Fruit fly (Drosophila melanogaster) whole organism, adult: ENCODE measurements around the gene CG33771.

ENCODE experiments used
- CG14711 ChIP-seq: fragments of 200-800 bp; sonication (Bioruptor generic); optimal IDR thresholded peaks from 2 replicates; lab custom pipeline; 2018; ENCODE audit warnings: missing biosample characterization, mild to moderate bottlenecking, missing genetic modification characterization, moderate library complexity
- CG5204 ChIP-seq: fragments of 200-800 bp; sonication (Bioruptor generic); optimal IDR thresholded peaks from 2 replicates; lab custom pipeline; 2016; ENCODE audit warnings: missing biosample characterization, missing genetic modification characterization
- Crg-1 ChIP-seq: fragments of 200-800 bp; sonication (Bioruptor generic); optimal IDR thresholded peaks from 2 replicates; lab custom pipeline; 2016; ENCODE audit warnings: missing biosample characterization, missing genetic modification characterization
- Hr96 ChIP-seq: fragments of 200-800 bp; sonication (Bioruptor generic); optimal IDR thresholded peaks from 2 replicates; lab custom pipeline; 2016; ENCODE audit warnings: missing biosample characterization, missing genetic modification characterization
- bab1 ChIP-seq: fragments of 200-800 bp; sonication (Bioruptor generic); optimal IDR thresholded peaks from 3 replicates; lab custom pipeline; 2019; ENCODE audit warnings: missing biosample characterization, mild to moderate bottlenecking, missing genetic modification characterization, moderate library complexity
- cic ChIP-seq: fragments of 200-800 bp; sonication (Bioruptor generic); optimal IDR thresholded peaks from 2 replicates; lab custom pipeline; 2017; ENCODE audit warnings: missing biosample characterization, mild to moderate bottlenecking, missing genetic modification characterization, moderate library complexity
- pad ChIP-seq: fragments of 200-800 bp; sonication (Bioruptor generic); optimal IDR thresholded peaks from 3 replicates; lab custom pipeline; 2017; ENCODE audit warnings: missing biosample characterization, missing genetic modification characterization, mild to moderate bottlenecking, moderate library complexity, missing genetic modification reagents
- tj ChIP-seq: fragments of 200-800 bp; sonication (Bioruptor generic); optimal IDR thresholded peaks from 3 replicates; lab custom pipeline; 2017; ENCODE audit warnings: missing biosample characterization, mild to moderate bottlenecking, missing genetic modification characterization, moderate library complexity
- toe ChIP-seq: fragments of 200-800 bp; sonication (Bioruptor generic); optimal IDR thresholded peaks from 2 replicates; lab custom pipeline; 2016; ENCODE audit warnings: missing biosample characterization, missing genetic modification characterization

DNA sequence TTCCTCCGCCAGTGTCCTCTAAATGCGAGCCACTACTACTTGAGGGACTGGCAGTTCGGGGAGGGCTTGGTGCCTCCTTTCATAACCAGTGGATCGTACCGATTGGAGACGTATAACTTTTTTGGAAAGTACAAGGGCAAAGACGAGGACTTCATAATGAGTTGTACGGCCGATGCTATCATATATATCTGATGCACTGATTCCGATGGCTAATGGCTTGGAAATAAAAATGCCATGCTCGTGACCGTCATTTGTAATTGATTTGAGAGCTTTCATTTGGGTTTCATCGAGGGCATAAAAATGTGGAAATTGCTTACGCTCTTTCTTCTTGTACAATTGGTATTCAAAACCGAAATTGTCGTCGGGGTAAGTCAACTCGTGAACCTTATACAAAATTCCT is at the start of gene CG33771:
- TF ChIP-seq Hr96 (no peak), cic (GFP tag; lab: Kevin White, UChicago) (no peak), tj (GFP tag; lab: Kevin White, UChicago) (no peak), bab1 (GFP tag; lab: Kevin White, UChicago) (no peak), CG5204 (GFP tag; lab: Kevin White, UChicago) (no peak), toe (no peak), pad (no peak), CG14711 (tag; lab: Kevin White, UChicago) (no peak), Crg-1 (GFP tag; lab: Kevin White, UChicago) (no peak)
